Fruit fly (Drosophila melanogaster) whole organism, wandering third instar larva: ENCODE measurements around the gene CG14564.

Source experiments
- Dfd ChIP-seq: fragments of >200 bp; optimal IDR thresholded peaks from 2 replicates; lab custom pipeline; 2017; ENCODE audit warnings: missing biosample characterization, missing genetic modification characterization
- OdsH ChIP-seq: fragments of 200-800 bp; sonication (Bioruptor generic); optimal IDR thresholded peaks from 2 replicates; lab custom pipeline; 2016; ENCODE audit warnings: missing biosample characterization, mild to moderate bottlenecking, missing genetic modification characterization

dm6 chr3L:21740209-21740608 is 16.7 kb upstream of the CG14564 start, which contains the start of gene CG14566:
- no peak for TF ChIP-seq Dfd
- TF ChIP-seq OdsH (GFP tag; lab: Kevin White, UChicago), result no peak
